Fruit fly (Drosophila melanogaster) S2 (cell line): Measurements from ENCODE around the gene CG33796.
A peak's percentile ranks its signal among the peaks of the same experiment; 100 is the strongest.

Source experiments
- CG8478 ChIP-seq: fragments of >200 bp; optimal IDR thresholded peaks from 2 replicates; lab custom pipeline; 2018
- CTCF ChIP-seq, 2 experiments: fragments of >200 bp; optimal IDR thresholded peaks; 2 replicates each; lab custom pipeline; 2018

The CG33796 gene

dm6 chr3L:16167723-16168386 is 2.1 kb downstream of the CG33796 start:
- TF ChIP-seq CG8478 (lab: Kevin White, UChicago) (no peak), CTCF (optimal IDR thresholded peaks at IDR 0.05; lab: Kevin White, UChicago) (no peak)

dm6 chr3L:16166998-16167344 is 2.9 kb downstream of the CG33796 start:
- no peak for TF ChIP-seq CG8478 (lab: Kevin White, UChicago)
- no peak for TF ChIP-seq CTCF (optimal IDR thresholded peaks at IDR 0.05; lab: Kevin White, UChicago)

dm6 chr3L:16166217-16166997 is 3.5 kb downstream of the CG33796 start:
- no peak for TF ChIP-seq CTCF (optimal IDR thresholded peaks at IDR 0.05; lab: Kevin White, UChicago)
- TF ChIP-seq CG8478 (lab: Kevin White, UChicago) = no peak

dm6 chr3L:16165356-16166168 is 4.3 kb downstream of the CG33796 start:
- TF ChIP-seq CTCF (optimal IDR thresholded peaks at IDR 0.05; lab: Kevin White, UChicago) (no peak), CG8478 (lab: Kevin White, UChicago) (no peak)

- TF ChIP-seq CG8478 (lab: Kevin White, UChicago) = no peak
- TF ChIP-seq CTCF (optimal IDR thresholded peaks at IDR 0.05; lab: Kevin White, UChicago) = peak; percentile 30 to 41
These were observed 5.5 kb downstream of the CG33796 start, which contains the start of gene CG5151 for dm6 chr3L:16164150-16165039. TSS of gene CG5151 (minus strand) at chr3L:16164701.

- no peak for TF ChIP-seq CTCF (optimal IDR thresholded peaks at IDR 0.05; lab: Kevin White, UChicago)
- no peak for TF ChIP-seq CG8478 (lab: Kevin White, UChicago)
These were observed 7.9 kb downstream of the CG33796 start for dm6 chr3L:16161847-16162556.

- TF ChIP-seq CTCF (optimal IDR thresholded peaks at IDR 0.05; lab: Kevin White, UChicago) (no peak), CG8478 (lab: Kevin White, UChicago) (no peak)
These were observed 8.8 kb downstream of the CG33796 start for dm6 chr3L:16161131-16161530.

dm6 chr3L:16160420-16161069 is 9.4 kb downstream of the CG33796 start:
- TF ChIP-seq CG8478 (lab: Kevin White, UChicago) (no peak), CTCF (optimal IDR thresholded peaks at IDR 0.05; lab: Kevin White, UChicago) (no peak)

- TF ChIP-seq CG8478 (lab: Kevin White, UChicago) (no peak), CTCF (optimal IDR thresholded peaks at IDR 0.05; lab: Kevin White, UChicago) (no peak)
These were observed 9.9 kb downstream of the CG33796 start for dm6 chr3L:16160073-16160398.

- TF ChIP-seq CTCF (optimal IDR thresholded peaks at IDR 0.05; lab: Kevin White, UChicago) = no peak
- no peak for TF ChIP-seq CG8478 (lab: Kevin White, UChicago)
These were observed 10.5 kb downstream of the CG33796 start for dm6 chr3L:16159161-16160072.

- TF ChIP-seq CG8478 (lab: Kevin White, UChicago) = no peak
- no peak for TF ChIP-seq CTCF (optimal IDR thresholded peaks at IDR 0.05; lab: Kevin White, UChicago)
These were observed 11.6 kb downstream of the CG33796 start for dm6 chr3L:16158322-16158721.
